Worm (Caenorhabditis elegans) whole organism, L3 larva: ENCODE measurements around the gene dhhc-8.

Experiments used
- ZK546.5 ChIP-seq: sonication (generic microtip); optimal IDR thresholded peaks from 2 replicates; lab custom pipeline; 2017; ENCODE audit warnings: missing biosample characterization, missing genetic modification characterization
- lin-15B ChIP-seq: fragments of 150-350 bp; optimal IDR thresholded peaks from 2 replicates; lab custom pipeline; 2014; ENCODE audit warnings: missing biosample characterization, missing genetic modification characterization
- nfya-1 ChIP-seq: sonication (generic microtip); optimal IDR thresholded peaks from 2 replicates; lab custom pipeline; 2017; ENCODE audit warnings: missing genetic modification characterization, mild to moderate bottlenecking, missing compliant biosample characterization, antibody characterized with exemption, moderate library complexity; ENCODE audit not compliant: insufficient read depth
- unc-62 ChIP-seq: fragments of 150-350 bp; sonication (generic microtip); optimal IDR thresholded peaks from 4 replicates; lab custom pipeline; 2014; ENCODE audit warnings: missing biosample characterization, missing genetic modification reagents, missing genetic modification characterization
- ztf-11 ChIP-seq: fragments of 150-350 bp; optimal IDR thresholded peaks from 2 replicates; lab custom pipeline; 2014; ENCODE audit warnings: missing biosample characterization, missing genetic modification characterization

DNA sequence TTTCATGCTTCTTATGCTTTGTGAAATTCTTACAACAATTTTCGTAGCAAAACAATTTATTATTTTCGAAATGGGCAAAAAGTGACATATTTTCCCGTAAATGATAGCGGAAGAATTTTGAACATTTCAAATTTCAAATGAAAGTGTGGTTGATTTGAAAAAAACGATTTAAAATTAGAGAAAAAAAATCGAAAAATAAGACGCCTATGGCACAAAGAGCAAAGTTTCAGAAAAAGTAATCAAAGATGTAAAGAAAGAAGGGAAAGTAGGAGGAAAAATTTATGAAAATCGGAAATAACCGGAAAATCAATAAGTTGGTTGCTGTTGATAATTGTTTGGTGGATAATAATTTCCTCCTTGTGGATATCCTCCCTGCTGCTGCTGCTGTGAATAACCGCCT lies 20.0 kb upstream of the dhhc-8 start:
- TF ChIP-seq lin-15B (tag; lab: Kevin White, UChicago) (no peak), ztf-11 (tag; lab: Kevin White, UChicago) (no peak), ZK546.5 (tag; lab: Kevin White, UChicago) (no peak), nfya-1 (tag; lab: Kevin White, UChicago) (no peak), unc-62 (no peak)
